Fruit fly (Drosophila melanogaster): ENCODE data around the gene Polr1C.

The Polr1C gene

DNA sequence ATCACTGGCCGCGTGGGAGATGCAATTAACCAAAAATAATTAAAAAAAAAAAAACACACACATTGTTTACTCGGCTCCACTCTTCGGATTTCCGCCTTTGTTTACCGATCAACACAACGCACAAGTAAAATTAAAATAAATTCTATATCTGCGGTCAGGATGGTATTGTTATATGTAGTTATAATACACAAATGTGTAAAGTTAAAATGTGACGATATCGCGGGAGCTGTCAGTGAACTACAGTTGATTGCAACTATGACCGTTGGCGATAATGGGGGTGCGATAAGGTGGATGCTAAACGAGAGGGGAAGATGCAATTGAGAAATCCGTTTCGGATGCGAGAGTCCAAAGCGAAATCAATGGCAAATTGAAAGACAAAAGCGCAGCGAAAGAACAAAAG, 37.5 kb downstream of the Polr1C start:
- TF ChIP-seq EcR (GFP tag; optimal IDR thresholded peaks at IDR 0.05) (peak; percentile 47), CG9948 (tag; optimal IDR thresholded peaks at IDR 0.05) (no peak)

dm6 chr2L:5007256-5007655, 38.5 kb downstream of the Polr1C start:
- no peak for TF ChIP-seq CG12605 (GFP tag; IDR thresholded peaks at IDR 0.05)
- TF ChIP-seq Ets98B (GFP tag; IDR thresholded peaks at IDR 0.05): peak; percentile 25; the same call in 1 of the 2 replicates
- TF ChIP-seq Pif1B (GFP tag; optimal IDR thresholded peaks at IDR 0.05): no peak
- no peak for TF ChIP-seq D1 (tag; optimal IDR thresholded peaks at IDR 0.05)
- peak; percentile 19 for TF ChIP-seq EcR (GFP tag; optimal IDR thresholded peaks at IDR 0.05)
- TF ChIP-seq CG8159 (tag; optimal IDR thresholded peaks at IDR 0.05): peak; percentile 0
- no peak for TF ChIP-seq CG15710 (tag; optimal IDR thresholded peaks at IDR 0.05)
- TF ChIP-seq CG17806 (tag; optimal IDR thresholded peaks at IDR 0.05): no peak
- no peak for TF ChIP-seq Snoo (tag; optimal IDR thresholded peaks at IDR 0.05)
- TF ChIP-seq CG4496 (GFP tag; IDR thresholded peaks at IDR 0.05): no peak

- no peak for TF ChIP-seq CG9948 (tag; optimal IDR thresholded peaks at IDR 0.05)
- peak; percentile 34; the same call in 1 of the 3 replicates for TF ChIP-seq CG4496 (GFP tag; IDR thresholded peaks at IDR 0.05)
- TF ChIP-seq CG12605 (GFP tag; IDR thresholded peaks at IDR 0.05): 0 out of 2 replicates have a peak, but pooled peaks have one; percentile 12
- peak; percentile 11 for TF ChIP-seq CG17806 (tag; optimal IDR thresholded peaks at IDR 0.05)
- peak; percentile 44 for TF ChIP-seq EcR (GFP tag; optimal IDR thresholded peaks at IDR 0.05)
- TF ChIP-seq CG15710 (tag; optimal IDR thresholded peaks at IDR 0.05): no peak
- no peak for TF ChIP-seq rn (GFP tag; IDR thresholded peaks at IDR 0.05)
Measured at dm6 chr2L:5009306-5010030, 40.7 kb downstream of the Polr1C start, which contains the start of gene Rtnl1. Rtnl1 (minus strand) TSS chr2L:5009720.

- peak; percentile 13 for TF ChIP-seq CG17806 (tag; optimal IDR thresholded peaks at IDR 0.05)
- TF ChIP-seq CG13204 (GFP tag; optimal IDR thresholded peaks at IDR 0.05): no peak
- no peak for TF ChIP-seq gl (tag; optimal IDR thresholded peaks at IDR 0.05)
- TF ChIP-seq CG32121 (GFP tag; IDR thresholded peaks at IDR 0.05): no peak
- TF ChIP-seq CG10348 (GFP tag; IDR thresholded peaks at IDR 0.05): no peak
- no peak for TF ChIP-seq CG8301 (tag; optimal IDR thresholded peaks at IDR 0.05)
- TF ChIP-seq fd96Ca (GFP tag; IDR thresholded peaks at IDR 0.05): no peak
- no peak for TF ChIP-seq CG12605 (GFP tag; IDR thresholded peaks at IDR 0.05)
- TF ChIP-seq CG34367 (tag; optimal IDR thresholded peaks at IDR 0.05): no peak
- no peak for TF ChIP-seq rn (GFP tag; IDR thresholded peaks at IDR 0.05)
- no peak for TF ChIP-seq D1 (tag; optimal IDR thresholded peaks at IDR 0.05)
- peak; percentile 43 for TF ChIP-seq CG15710 (tag; optimal IDR thresholded peaks at IDR 0.05)
- TF ChIP-seq Pif1A (GFP tag; optimal IDR thresholded peaks at IDR 0.05): no peak
- TF ChIP-seq CG8159 (tag; optimal IDR thresholded peaks at IDR 0.05): peak; percentile 31
- TF ChIP-seq EcR (GFP tag; optimal IDR thresholded peaks at IDR 0.05): peak; percentile 29
- no peak for TF ChIP-seq CG9948 (tag; optimal IDR thresholded peaks at IDR 0.05)
Measured at dm6 chr2L:5010784-5011260, 42.0 kb downstream of the Polr1C start, which contains the start of the genes CG31917, Tfb5 and SelT. CG31917 (minus strand) TSS chr2L:5010834. Tfb5 (minus strand) TSS chr2L:5010834. SelT (plus strand) TSS chr2L:5010922.
